Worm (Caenorhabditis elegans): Measurements from ENCODE around the gene C14B1.8.

C14B1.8 gene

DNA sequence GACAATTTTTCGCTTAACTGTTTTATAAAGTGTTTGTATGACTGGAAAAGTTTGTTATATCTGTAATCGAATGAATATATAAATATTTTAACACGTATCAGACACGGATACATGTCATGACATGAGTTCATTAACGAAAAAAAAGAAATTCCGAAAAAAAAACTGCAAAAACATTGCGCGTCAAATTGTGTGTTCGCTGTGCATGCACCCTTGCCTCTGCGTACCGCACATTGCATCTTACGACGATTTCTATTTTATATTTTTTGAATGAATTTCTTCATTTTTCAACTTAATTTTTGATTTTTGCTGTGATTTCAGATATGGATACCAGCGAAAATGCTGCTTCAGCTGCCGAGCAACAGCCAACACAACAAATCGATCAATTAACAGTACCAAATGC, 14.5 kb downstream of the C14B1.8 start, which contains the start of gene wdr-5.1:
wdr-5.1 (plus strand) TSS at position 319 of the 400 bp plus-strand sequence.
- TF ChIP-seq scrt-1 (GFP tag; IDR thresholded peaks at IDR 0.05), result no peak
- no peak for TF ChIP-seq F13C5.2 (tag; optimal IDR thresholded peaks at IDR 0.05)
- TF ChIP-seq ceh-36 (tag; optimal IDR thresholded peaks at IDR 0.05), result no peak
- TF ChIP-seq pes-1 (GFP tag; IDR thresholded peaks at IDR 0.05), result no peak
- TF ChIP-seq tbx-37 (GFP tag; conservative IDR thresholded peaks at IDR 0.05), result no peak
- TF ChIP-seq sea-1 (GFP tag; conservative IDR thresholded peaks at IDR 0.05), result no peak
- no peak for TF ChIP-seq ama-1 (optimal IDR thresholded peaks at IDR 0.05)
- no peak for TF ChIP-seq tra-4 (tag; optimal IDR thresholded peaks at IDR 0.05)
- TF ChIP-seq aly-1 (tag; optimal IDR thresholded peaks at IDR 0.05), result no peak
- TF ChIP-seq tbx-11 (GFP tag; IDR thresholded peaks at IDR 0.05), result no peak
- TF ChIP-seq hmg-4 (GFP tag; optimal IDR thresholded peaks at IDR 0.05), result no peak
- TF ChIP-seq ets-7 (tag; optimal IDR thresholded peaks at IDR 0.05), result no peak
- TF ChIP-seq B0310.2 (tag; optimal IDR thresholded peaks at IDR 0.05), result no peak
- TF ChIP-seq ceh-13 (GFP tag; optimal IDR thresholded peaks at IDR 0.05), result no peak
- TF ChIP-seq hnd-1 (tag; optimal IDR thresholded peaks at IDR 0.05), result no peak

DNA sequence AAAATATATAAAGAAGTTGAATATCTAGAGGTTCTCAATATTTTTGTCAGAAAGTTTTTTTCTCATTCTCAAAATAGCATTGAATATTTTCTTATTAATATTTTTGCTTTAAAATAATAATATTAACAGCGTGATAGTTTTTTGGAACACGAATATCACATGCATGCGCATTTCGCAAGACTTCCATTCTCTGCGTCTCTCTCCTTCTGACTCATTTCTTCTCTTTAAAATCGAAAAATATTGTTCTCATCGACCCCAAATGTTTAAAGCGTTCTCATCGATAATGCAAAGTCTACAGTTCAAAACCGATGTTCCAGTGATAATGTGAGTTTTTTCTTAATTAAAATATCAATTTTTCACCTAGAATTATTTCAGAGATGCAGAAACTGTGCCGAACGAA, 16.1 kb downstream of the C14B1.8 start, which contains the start of gene C14B1.3:
C14B1.3 (plus strand) TSS at position 168 of the 400 bp plus-strand sequence.
- TF ChIP-seq scrt-1 (GFP tag; IDR thresholded peaks at IDR 0.05), result no peak
- no peak for TF ChIP-seq flt-1 (GFP tag; IDR thresholded peaks at IDR 0.05)
- TF ChIP-seq pes-1 (GFP tag; IDR thresholded peaks at IDR 0.05), result no peak
- TF ChIP-seq ceh-13 (GFP tag; optimal IDR thresholded peaks at IDR 0.05), result no peak
- no peak for TF ChIP-seq ama-1 (optimal IDR thresholded peaks at IDR 0.05)
- TF ChIP-seq tra-4 (tag; optimal IDR thresholded peaks at IDR 0.05), result no peak
- no peak for TF ChIP-seq B0310.2 (tag; optimal IDR thresholded peaks at IDR 0.05)
- no peak for TF ChIP-seq hmbx-1 (tag; optimal IDR thresholded peaks at IDR 0.05)
- TF ChIP-seq aly-1 (tag; optimal IDR thresholded peaks at IDR 0.05), result no peak
- no peak for TF ChIP-seq tbx-11 (GFP tag; IDR thresholded peaks at IDR 0.05)
- no peak for TF ChIP-seq sea-1 (GFP tag; conservative IDR thresholded peaks at IDR 0.05)

DNA sequence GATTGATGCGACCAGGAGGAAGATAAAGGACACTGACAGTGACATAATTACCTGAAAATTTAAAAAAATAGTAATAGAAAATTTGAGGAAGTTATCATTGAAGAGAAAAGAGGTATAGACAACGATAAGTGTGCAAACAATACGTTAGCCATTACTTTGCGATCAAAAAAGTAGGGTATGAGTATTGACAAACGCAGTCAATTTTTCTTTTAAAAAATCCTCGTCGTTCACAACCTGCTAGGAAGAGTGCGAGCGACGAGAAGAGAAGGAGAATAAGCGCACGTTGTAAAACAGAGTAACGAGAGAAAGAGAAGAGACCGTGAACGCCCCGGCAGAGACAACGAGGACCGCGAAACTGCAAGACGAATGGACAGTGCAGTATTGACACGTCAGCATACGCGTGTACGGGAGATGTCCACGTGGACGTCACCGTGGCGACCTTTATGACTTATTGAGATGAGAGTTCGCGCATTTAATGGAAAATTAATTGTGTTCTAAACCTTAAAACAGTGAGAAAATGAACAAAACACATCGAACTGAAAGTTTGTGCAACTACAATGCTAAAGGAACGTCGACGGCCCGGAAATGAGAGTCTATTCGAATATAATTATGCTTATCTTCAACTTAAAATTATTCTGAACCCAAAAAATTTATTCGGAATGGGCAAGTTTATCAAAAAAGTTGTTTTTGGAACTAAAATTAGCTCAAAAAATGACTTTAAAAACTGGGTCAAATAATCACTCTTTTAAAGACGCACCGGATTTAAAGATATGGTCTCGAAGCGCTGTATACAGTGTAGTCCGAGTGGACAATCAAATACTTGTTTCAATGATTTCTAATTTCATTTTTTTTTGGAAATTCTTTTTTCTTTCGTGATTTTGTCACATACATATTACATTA, 17.8 kb downstream of the C14B1.8 start, which contains the start of the genes pdi-1 and C14B1.2:
pdi-1 (minus strand) TSS at position 51 of the 900 bp plus-strand sequence.
C14B1.2 (plus strand) TSS at position 850 of the 900 bp plus-strand sequence.
- TF ChIP-seq hmg-4 (GFP tag; optimal IDR thresholded peaks at IDR 0.05) (peak; percentile 52), ceh-13 (GFP tag; optimal IDR thresholded peaks at IDR 0.05) (no peak)

DNA sequence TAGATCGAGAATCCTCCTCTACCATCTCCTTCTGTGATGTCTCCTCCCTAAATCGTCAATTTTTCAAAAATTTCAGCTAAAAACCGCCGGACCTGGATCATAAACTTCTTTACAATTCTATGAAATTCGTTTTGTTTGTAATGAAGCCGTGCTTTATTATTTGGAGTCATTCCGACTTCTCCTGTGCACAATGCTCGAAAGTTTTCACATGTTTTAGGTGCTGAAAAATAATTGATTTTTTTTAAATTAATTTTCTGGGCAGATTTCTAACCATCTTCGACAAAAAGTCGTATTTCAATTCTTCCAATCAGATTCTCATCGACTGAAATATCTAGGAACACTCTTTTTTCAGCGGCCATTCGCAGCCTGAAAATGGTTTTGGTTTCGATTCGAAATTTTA, 20.2 kb downstream of the C14B1.8 start, which contains the start of gene cyn-9:
cyn-9 (minus strand) TSS at position 366 of the 400 bp plus-strand sequence.
- TF ChIP-seq tra-4 (tag; optimal IDR thresholded peaks at IDR 0.05) (no peak), ama-1 (optimal IDR thresholded peaks at IDR 0.05) (no peak), tbx-11 (GFP tag; IDR thresholded peaks at IDR 0.05) (no peak), sea-1 (GFP tag; conservative IDR thresholded peaks at IDR 0.05) (no peak), tbx-37 (GFP tag; conservative IDR thresholded peaks at IDR 0.05) (no peak)

DNA sequence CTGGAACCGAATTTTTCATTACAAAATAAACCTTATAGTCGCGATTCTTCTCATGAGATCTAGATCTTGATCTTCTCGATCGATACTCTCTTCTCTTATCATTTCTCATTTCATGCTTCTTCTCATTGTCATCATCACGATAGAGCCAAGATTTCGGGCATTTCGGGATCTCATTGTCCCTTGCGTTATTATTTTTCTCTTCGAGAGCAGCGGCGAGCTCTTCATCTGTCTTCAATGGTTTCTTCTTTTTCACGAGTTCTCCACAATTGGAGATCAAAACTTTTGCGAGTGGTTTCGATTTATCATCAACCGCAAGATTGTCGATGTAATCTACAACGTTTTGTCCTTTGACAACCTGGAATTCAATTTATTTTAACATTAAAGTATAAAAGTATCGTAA, 21.1 kb downstream of the C14B1.8 start:
- TF ChIP-seq ceh-13 (GFP tag; optimal IDR thresholded peaks at IDR 0.05) (no peak), hmg-4 (GFP tag; optimal IDR thresholded peaks at IDR 0.05) (no peak), tbx-37 (GFP tag; conservative IDR thresholded peaks at IDR 0.05) (no peak), ama-1 (optimal IDR thresholded peaks at IDR 0.05) (no peak), scrt-1 (GFP tag; IDR thresholded peaks at IDR 0.05) (no peak), ceh-36 (tag; optimal IDR thresholded peaks at IDR 0.05) (no peak), sea-1 (GFP tag; conservative IDR thresholded peaks at IDR 0.05) (no peak), ets-7 (tag; optimal IDR thresholded peaks at IDR 0.05) (no peak), F13C5.2 (tag; optimal IDR thresholded peaks at IDR 0.05) (no peak), hmbx-1 (tag; optimal IDR thresholded peaks at IDR 0.05) (no peak), flt-1 (GFP tag; IDR thresholded peaks at IDR 0.05) (no peak), hnd-1 (tag; optimal IDR thresholded peaks at IDR 0.05) (no peak), aly-1 (tag; optimal IDR thresholded peaks at IDR 0.05) (no peak), pes-1 (GFP tag; IDR thresholded peaks at IDR 0.05) (no peak), B0310.2 (tag; optimal IDR thresholded peaks at IDR 0.05) (no peak), tbx-11 (GFP tag; IDR thresholded peaks at IDR 0.05) (no peak), tra-4 (tag; optimal IDR thresholded peaks at IDR 0.05) (no peak)

DNA sequence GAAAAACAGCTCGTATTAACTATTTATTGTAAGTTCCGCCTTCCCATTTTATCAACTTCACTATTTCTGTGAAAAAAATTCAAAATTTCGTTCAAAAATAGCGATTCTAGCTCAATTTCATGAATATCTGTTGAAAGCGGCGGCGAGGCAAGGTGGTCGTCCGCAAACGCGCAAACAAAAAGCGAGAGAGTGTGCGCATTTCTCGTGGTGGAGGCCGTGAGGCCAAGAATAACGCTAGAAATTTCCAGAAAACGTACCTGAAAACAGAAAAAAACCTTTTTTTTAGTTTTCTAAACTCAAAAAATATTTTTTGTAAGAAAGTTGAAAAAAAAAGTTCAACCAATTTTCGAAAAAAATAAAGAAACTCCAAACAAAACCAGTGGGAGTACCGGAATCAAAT, 22.3 kb downstream of the C14B1.8 start:
- TF ChIP-seq scrt-1 (GFP tag; IDR thresholded peaks at IDR 0.05), result peak; percentile 67; the same call in 1 of the 2 replicates

DNA sequence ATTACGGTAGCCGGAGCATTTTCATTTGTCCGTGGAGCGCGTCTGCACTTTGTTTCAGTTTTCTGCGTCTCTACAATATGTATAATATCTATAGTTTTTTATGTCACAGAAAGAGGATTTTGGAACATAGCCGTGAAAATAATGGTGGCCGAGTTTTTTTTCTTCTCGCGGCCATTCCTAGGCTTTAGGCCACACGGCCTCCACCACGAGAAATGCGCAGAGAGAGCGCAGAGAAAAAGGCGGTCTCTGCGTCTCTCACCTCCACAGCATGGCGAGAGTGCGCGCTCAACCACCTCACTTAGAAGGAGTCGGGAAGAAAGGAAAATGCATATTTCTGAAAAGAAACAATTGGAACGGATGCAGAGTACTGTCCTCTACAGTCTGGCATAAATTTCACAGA, 24.1 kb downstream of the C14B1.8 start:
- TF ChIP-seq sea-1 (GFP tag; conservative IDR thresholded peaks at IDR 0.05) (peak; percentile 71), pes-1 (GFP tag; IDR thresholded peaks at IDR 0.05) (peak; percentile 66; the same call in 1 of the 2 replicates)

DNA sequence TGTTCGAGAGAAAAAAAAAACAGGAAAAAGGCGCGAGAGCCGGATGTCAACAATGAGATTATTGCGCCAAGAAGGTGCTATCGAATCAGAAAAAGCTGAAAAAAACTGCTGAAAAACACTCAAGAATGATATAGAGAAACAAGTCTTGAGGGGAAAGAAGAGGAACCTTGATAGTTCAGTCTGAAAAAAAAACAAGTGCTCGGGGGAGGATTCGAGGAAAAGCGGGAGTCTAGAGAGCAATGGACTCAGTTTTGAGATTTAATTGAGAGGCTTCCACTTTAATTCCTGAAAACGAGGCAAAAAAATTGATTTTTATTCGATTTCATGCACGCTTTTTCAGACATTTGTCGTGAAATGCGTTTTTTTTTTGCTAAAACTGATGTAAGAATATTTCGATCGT, 24.9 kb downstream of the C14B1.8 start, which contains the start of gene npr-15:
npr-15 (minus strand) TSS at position 101 of the 400 bp plus-strand sequence.
- TF ChIP-seq F13C5.2 (tag; optimal IDR thresholded peaks at IDR 0.05) (no peak), tra-4 (tag; optimal IDR thresholded peaks at IDR 0.05) (no peak), flt-1 (GFP tag; IDR thresholded peaks at IDR 0.05) (no peak), pes-1 (GFP tag; IDR thresholded peaks at IDR 0.05) (no peak), ama-1 (optimal IDR thresholded peaks at IDR 0.05) (no peak), ceh-36 (tag; optimal IDR thresholded peaks at IDR 0.05) (no peak), hmbx-1 (tag; optimal IDR thresholded peaks at IDR 0.05) (no peak), aly-1 (tag; optimal IDR thresholded peaks at IDR 0.05) (no peak), tbx-37 (GFP tag; conservative IDR thresholded peaks at IDR 0.05) (no peak), hmg-4 (GFP tag; optimal IDR thresholded peaks at IDR 0.05) (no peak), scrt-1 (GFP tag; IDR thresholded peaks at IDR 0.05) (no peak), ceh-13 (GFP tag; optimal IDR thresholded peaks at IDR 0.05) (no peak), tbx-11 (GFP tag; IDR thresholded peaks at IDR 0.05) (no peak), sea-1 (GFP tag; conservative IDR thresholded peaks at IDR 0.05) (no peak), ets-7 (tag; optimal IDR thresholded peaks at IDR 0.05) (no peak), B0310.2 (tag; optimal IDR thresholded peaks at IDR 0.05) (no peak)

Measured in whole organism, early embryonic.